Worm (Caenorhabditis elegans) whole organism, L1 larva: Measurements from ENCODE around the gene sru-4.

Experiments
- C34B4.2 ChIP-seq: sonication (generic microtip); optimal IDR thresholded peaks from 2 replicates; lab custom pipeline; 2017; ENCODE audit warnings: mild to moderate bottlenecking, missing genetic modification characterization, missing compliant biosample characterization
- Y116A8C.19 ChIP-seq: sonication (generic microtip); optimal IDR thresholded peaks from 2 replicates; lab custom pipeline; 2016; ENCODE audit warnings: missing compliant biosample characterization, missing genetic modification characterization, borderline replicate concordance
- blmp-1 ChIP-seq: fragments of 150-350 bp; optimal IDR thresholded peaks from 2 replicates; lab custom pipeline; 2014; ENCODE audit warnings: missing biosample characterization, missing genetic modification characterization
- ceh-63 ChIP-seq: fragments of 200-800 bp; sonication (Bioruptor generic); optimal IDR thresholded peaks from 2 replicates; lab custom pipeline; 2018; ENCODE audit warnings: mild to moderate bottlenecking, missing genetic modification characterization, missing compliant biosample characterization
- ceh-82 ChIP-seq, 3 experiments: fragments of 150-350 bp in 1 of 3; sonication (generic microtip) in 2 of 3; optimal IDR thresholded peaks; 2 replicates each; lab custom pipeline; 2014 to 2017; ENCODE audit warnings: missing biosample characterization in 3 of 3, missing genetic modification characterization in 3 of 3
- ceh-88 ChIP-seq: fragments of 200-800 bp; sonication (Bioruptor generic); IDR thresholded peaks from 2 replicates; pipeline ENCODE4 v1.3.6; 2022; ENCODE audit warnings: missing genetic modification characterization, missing compliant biosample characterization
- dpl-1 ChIP-seq, 3 experiments: fragments of 150-350 bp in 2 of 3; sonication (generic microtip) in 1 of 3; optimal IDR thresholded peaks; 2 replicates each; lab custom pipeline; 2014 to 2017; ENCODE audit warnings: missing biosample characterization in 3 of 3, missing genetic modification characterization in 3 of 3, missing genetic modification reagents in 3 of 3
- elt-3 ChIP-seq, 6 experiments: fragments of 150-350 bp in 1 of 6; sonication (generic microtip); optimal IDR thresholded peaks; 2 replicates each; lab custom pipeline; 2017 to 2018; ENCODE audit warnings: missing biosample characterization in 6 of 6, missing genetic modification characterization in 6 of 6, inconsistent platforms in 1 of 6
- ets-5 ChIP-seq: fragments of 200-800 bp; sonication (Bioruptor generic); IDR thresholded peaks from 2 replicates; pipeline ENCODE4 v1.3.6; 2022; ENCODE audit warnings: missing genetic modification characterization, missing compliant biosample characterization
- fkh-4 ChIP-seq: sonication (generic microtip); optimal IDR thresholded peaks from 2 replicates; lab custom pipeline; 2016; ENCODE audit warnings: missing compliant biosample characterization, missing genetic modification characterization, borderline replicate concordance
- hpl-2 ChIP-seq: fragments of 150-350 bp; optimal IDR thresholded peaks from 2 replicates; lab custom pipeline; 2014; ENCODE audit warnings: missing biosample characterization, missing genetic modification reagents, missing genetic modification characterization
- irx-1 ChIP-seq: sonication (generic microtip); optimal IDR thresholded peaks from 2 replicates; lab custom pipeline; 2016; ENCODE audit warnings: missing genetic modification characterization, missing compliant biosample characterization
- jun-1 ChIP-seq: fragments of 150-350 bp; optimal IDR thresholded peaks from 2 replicates; lab custom pipeline; 2014; ENCODE audit warnings: missing biosample characterization, missing genetic modification reagents, missing genetic modification characterization
- lin-13 ChIP-seq: fragments of 150-350 bp; optimal IDR thresholded peaks from 2 replicates; lab custom pipeline; 2014; ENCODE audit warnings: missing biosample characterization, missing genetic modification reagents, missing genetic modification characterization
- lin-14 ChIP-seq: fragments of 200-800 bp; sonication (Bioruptor generic); optimal IDR thresholded peaks from 2 replicates; lab custom pipeline; 2018; ENCODE audit warnings: mild to moderate bottlenecking, missing genetic modification characterization, moderate library complexity, missing compliant biosample characterization
- lin-15B ChIP-seq: fragments of 150-350 bp; sonication (generic microtip); optimal IDR thresholded peaks from 3 replicates; lab custom pipeline; 2014; ENCODE audit warnings: missing biosample characterization, missing genetic modification characterization
- lir-3 ChIP-seq: sonication (generic microtip); optimal IDR thresholded peaks from 2 replicates; lab custom pipeline; 2016; ENCODE audit warnings: mild to moderate bottlenecking, missing genetic modification characterization, moderate library complexity, missing compliant biosample characterization; ENCODE audit not compliant: poor library complexity
- mdl-1 ChIP-seq, 2 experiments: fragments of 150-350 bp; optimal IDR thresholded peaks; 2 replicates each; lab custom pipeline; 2014 to 2017; ENCODE audit warnings: missing biosample characterization in 2 of 2, missing genetic modification characterization in 2 of 2, inconsistent platforms in 1 of 2
- mep-1 ChIP-seq: fragments of 150-350 bp; optimal IDR thresholded peaks from 2 replicates; lab custom pipeline; 2014; ENCODE audit warnings: missing biosample characterization, missing genetic modification characterization
- nhr-11 ChIP-seq: fragments of 150-350 bp; optimal IDR thresholded peaks from 2 replicates; lab custom pipeline; 2014; ENCODE audit warnings: missing biosample characterization, missing genetic modification characterization
- nhr-28 ChIP-seq: fragments of 150-350 bp; optimal IDR thresholded peaks from 2 replicates; lab custom pipeline; 2014; ENCODE audit warnings: missing biosample characterization, missing genetic modification characterization
- nhr-76 ChIP-seq: sonication (generic microtip); optimal IDR thresholded peaks from 2 replicates; lab custom pipeline; 2017; ENCODE audit warnings: missing biosample characterization, missing genetic modification characterization
- nhr-85 ChIP-seq: sonication (generic microtip); peaks from one replicate; lab custom pipeline; 2016; ENCODE audit warnings: missing genetic modification characterization, inconsistent platforms, missing compliant biosample characterization
- nhr-90 ChIP-seq: sonication (generic microtip); optimal IDR thresholded peaks from 2 replicates; lab custom pipeline; 2016; ENCODE audit warnings: mild to moderate bottlenecking, missing genetic modification characterization, missing compliant biosample characterization; ENCODE audit not compliant: poor library complexity
- pag-3 ChIP-seq: sonication (generic microtip); optimal IDR thresholded peaks from 2 replicates; lab custom pipeline; 2017; ENCODE audit warnings: missing genetic modification characterization, mild to moderate bottlenecking, missing compliant biosample characterization, antibody characterized with exemption, borderline replicate concordance; ENCODE audit not compliant: insufficient read depth
- pax-3 ChIP-seq: fragments of 200-800 bp; sonication (Bioruptor generic); optimal IDR thresholded peaks from 2 replicates; lab custom pipeline; 2018; ENCODE audit warnings: mild to moderate bottlenecking, missing genetic modification characterization, moderate library complexity, missing compliant biosample characterization
- skn-1 ChIP-seq: fragments of 150-350 bp; optimal IDR thresholded peaks from 2 replicates; lab custom pipeline; 2014; ENCODE audit warnings: missing biosample characterization, missing genetic modification characterization
- snpc-4 ChIP-seq: fragments of 150-350 bp; optimal IDR thresholded peaks from 2 replicates; lab custom pipeline; 2014; ENCODE audit warnings: missing biosample characterization, missing genetic modification characterization
- snu-23 ChIP-seq: sonication (generic microtip); optimal IDR thresholded peaks from 2 replicates; lab custom pipeline; 2016; ENCODE audit warnings: missing genetic modification characterization, missing compliant biosample characterization
- sox-4 ChIP-seq: sonication (generic microtip); optimal IDR thresholded peaks from 2 replicates; lab custom pipeline; 2016; ENCODE audit warnings: missing genetic modification characterization, missing compliant biosample characterization
- sptf-1 ChIP-seq: fragments of 150-350 bp; optimal IDR thresholded peaks from 2 replicates; lab custom pipeline; 2014; ENCODE audit warnings: missing biosample characterization, missing genetic modification characterization
- tlp-1 ChIP-seq: fragments of 150-350 bp; optimal IDR thresholded peaks from 2 replicates; lab custom pipeline; 2014; ENCODE audit warnings: missing biosample characterization, missing genetic modification characterization
- vab-15 ChIP-seq: sonication (generic microtip); optimal IDR thresholded peaks from 2 replicates; lab custom pipeline; 2017; ENCODE audit warnings: missing genotype, mild to moderate bottlenecking, missing genetic modification characterization, missing compliant biosample characterization

The sru-4 gene

ce11 chrIV:9486779-9487178 is 11.4 kb upstream of the sru-4 start:
- no peak for TF ChIP-seq snpc-4 (tag; lab: Kevin White, UChicago)
- TF ChIP-seq jun-1 (tag; lab: Kevin White, UChicago) = no peak
- TF ChIP-seq nhr-28 (tag; lab: Kevin White, UChicago) = no peak
- no peak for TF ChIP-seq mep-1 (tag; lab: Kevin White, UChicago)
- no peak for TF ChIP-seq irx-1 (tag; lab: Kevin White, UChicago)
- no peak for TF ChIP-seq lin-14 (GFP tag; lab: Kevin White, UChicago)

- TF ChIP-seq sptf-1 (tag; lab: Kevin White, UChicago) (no peak), ceh-88 (GFP tag; lab: Robert Waterston, UW) (no peak), fkh-4 (no peak), vab-15 (no peak), blmp-1 (tag; lab: Kevin White, UChicago) (no peak), pag-3 (tag; lab: Kevin White, UChicago) (no peak), C34B4.2 (tag; lab: Kevin White, UChicago) (no peak), snpc-4 (tag; lab: Kevin White, UChicago) (no peak), ets-5 (no peak), pax-3 (no peak), skn-1 (tag; lab: Kevin White, UChicago) (no peak), elt-3 (tag; optimal IDR thresholded peaks at IDR 0.05; lab: Kevin White, UChicago) (no peak)
Measured at ce11 chrIV:9488315-9488714, 9.9 kb upstream of the sru-4 start, which contains the start of gene sru-1. Gene sru-1, plus strand, starts transcription at chrIV:9488615.

- TF ChIP-seq mep-1 (tag; lab: Kevin White, UChicago) (no peak), nhr-85 (tag; lab: Kevin White, UChicago) (no peak), lin-15B (tag; lab: Kevin White, UChicago) (no peak), lin-13 (GFP tag; lab: Kevin White, UChicago) (no peak), vab-15 (no peak), ceh-63 (GFP tag; lab: Kevin White, UChicago) (no peak), nhr-76 (tag; lab: Kevin White, UChicago) (no peak), dpl-1 (GFP tag; optimal IDR thresholded peaks at IDR 0.05; lab: Kevin White, UChicago) (no peak), lir-3 (no peak)
Measured at ce11 chrIV:9490320-9490719, 7.9 kb upstream of the sru-4 start, which contains the start of gene sru-6. Gene sru-6, plus strand, starts transcription at chrIV:9490620.

ce11 chrIV:9496306-9496705 is 1.9 kb upstream of the sru-4 start, which contains the start of gene sru-3:
Gene sru-3, plus strand, starts transcription at chrIV:9496606.
- TF ChIP-seq nhr-85 (tag; lab: Kevin White, UChicago) (peak; percentile 25), ceh-88 (GFP tag; lab: Robert Waterston, UW) (no peak), tlp-1 (tag; lab: Kevin White, UChicago) (no peak)

- TF ChIP-seq ceh-82 (tag; optimal IDR thresholded peaks at IDR 0.05; lab: Kevin White, UChicago) (no peak), snpc-4 (tag; lab: Kevin White, UChicago) (no peak), ceh-63 (GFP tag; lab: Kevin White, UChicago) (no peak), nhr-11 (no peak), sox-4 (tag; lab: Kevin White, UChicago) (no peak), nhr-28 (tag; lab: Kevin White, UChicago) (no peak), hpl-2 (GFP tag; lab: Kevin White, UChicago) (no peak), ets-5 (no peak), nhr-90 (no peak), pax-3 (no peak), snu-23 (GFP tag; lab: Kevin White, UChicago) (no peak), Y116A8C.19 (tag; lab: Kevin White, UChicago) (no peak), mep-1 (tag; lab: Kevin White, UChicago) (no peak), lin-15B (tag; lab: Kevin White, UChicago) (no peak), ceh-88 (GFP tag; lab: Robert Waterston, UW) (no peak), mdl-1 (tag; optimal IDR thresholded peaks at IDR 0.05; lab: Kevin White, UChicago) (no peak)
Measured at ce11 chrIV:9499636-9500035, 1.4 kb downstream of the sru-4 start.
